Fruit fly (Drosophila melanogaster) whole organism, embryonic: ENCODE data around the gene CHKov1.
A peak's percentile ranks its signal among the peaks of the same experiment; 100 is the strongest.

Source experiments
- Abd-B ChIP-seq: fragments of 200-800 bp; sonication (Bioruptor generic); optimal IDR thresholded peaks from 2 replicates; lab custom pipeline; 2018; ENCODE audit warnings: missing biosample characterization, mild to moderate bottlenecking, missing genetic modification characterization, moderate library complexity
- Ada2b ChIP-seq: fragments of 200-800 bp; sonication (Bioruptor generic); IDR thresholded peaks from 2 replicates; pipeline ENCODE4 v1.3.6; 2022; ENCODE audit warnings: missing biosample characterization, missing genetic modification characterization
- Asciz ChIP-seq: fragments of 200-800 bp; sonication (Bioruptor generic); optimal IDR thresholded peaks from 2 replicates; lab custom pipeline; 2017; ENCODE audit warnings: missing biosample characterization, mild to moderate bottlenecking, missing genetic modification characterization, missing genetic modification reagents
- B-H1 ChIP-seq: fragments of 200-800 bp; sonication (Bioruptor generic); IDR thresholded peaks from 3 replicates; pipeline ENCODE4 v1.3.6; 2022; ENCODE audit warnings: missing biosample characterization, missing genetic modification characterization
- BtbVII ChIP-seq: fragments of 200-800 bp; sonication (Bioruptor generic); optimal IDR thresholded peaks from 3 replicates; lab custom pipeline; 2017; ENCODE audit warnings: missing biosample characterization, mild to moderate bottlenecking, missing genetic modification characterization
- CG10147 ChIP-seq: fragments of 200-800 bp; sonication (Bioruptor generic); optimal IDR thresholded peaks from 2 replicates; lab custom pipeline; 2019; ENCODE audit warnings: missing biosample characterization, mild to moderate bottlenecking, missing genetic modification characterization, moderate library complexity
- CG10321 ChIP-seq: fragments of 200-800 bp; sonication (Bioruptor generic); IDR thresholded peaks from 2 replicates; pipeline ENCODE4 v1.3.6; 2022; ENCODE audit warnings: missing biosample characterization, missing genetic modification characterization
- CG1233 ChIP-seq: fragments of 200-800 bp; sonication (Bioruptor generic); optimal IDR thresholded peaks from 4 replicates; lab custom pipeline; 2018; ENCODE audit warnings: missing biosample characterization, mild to moderate bottlenecking, missing genetic modification characterization
- CG12769 ChIP-seq: fragments of 200-800 bp; sonication (Bioruptor generic); optimal IDR thresholded peaks from 2 replicates; lab custom pipeline; 2019; ENCODE audit warnings: missing biosample characterization, mild to moderate bottlenecking, missing genetic modification characterization, moderate library complexity
- CG13296 ChIP-seq: fragments of 200-800 bp; sonication (Bioruptor generic); optimal IDR thresholded peaks from 3 replicates; lab custom pipeline; 2018; ENCODE audit warnings: missing biosample characterization, mild to moderate bottlenecking, missing genetic modification characterization
- CG13624 ChIP-seq: fragments of 200-800 bp; sonication (Bioruptor generic); optimal IDR thresholded peaks from 2 replicates; lab custom pipeline; 2016; ENCODE audit warnings: missing biosample characterization, missing genetic modification characterization
- CG15514 ChIP-seq: fragments of 200-800 bp; sonication (Bioruptor generic); optimal IDR thresholded peaks from 3 replicates; lab custom pipeline; 2017; ENCODE audit warnings: missing biosample characterization, missing genetic modification characterization, mild to moderate bottlenecking, moderate library complexity, missing genetic modification reagents
- CG16779 ChIP-seq: fragments of 200-800 bp; sonication (Bioruptor generic); IDR thresholded peaks from 2 replicates; pipeline ENCODE4 v1.3.6; 2022; ENCODE audit warnings: missing biosample characterization, missing genetic modification characterization
- CG2875 ChIP-seq: fragments of 200-800 bp; sonication (Bioruptor generic); optimal IDR thresholded peaks from 2 replicates; lab custom pipeline; 2017; ENCODE audit warnings: missing biosample characterization, mild to moderate bottlenecking, missing genetic modification characterization, missing genetic modification reagents
- CG3281 ChIP-seq: fragments of 200-800 bp; sonication (Bioruptor generic); optimal IDR thresholded peaks from 3 replicates; lab custom pipeline; 2017; ENCODE audit warnings: missing biosample characterization, mild to moderate bottlenecking, missing genetic modification characterization
- CG6272 ChIP-seq: fragments of 200-800 bp; sonication (Bioruptor generic); IDR thresholded peaks from 2 replicates; pipeline ENCODE4 v1.3.6; 2022; ENCODE audit warnings: missing biosample characterization, missing genetic modification characterization
- CG7839 ChIP-seq: fragments of 200-800 bp; sonication (Bioruptor generic); optimal IDR thresholded peaks from 3 replicates; lab custom pipeline; 2018; ENCODE audit warnings: missing biosample characterization, mild to moderate bottlenecking, missing genetic modification characterization, moderate library complexity
- CG8944 ChIP-seq: fragments of 200-800 bp; sonication (Bioruptor generic); optimal IDR thresholded peaks from 3 replicates; lab custom pipeline; 2016; ENCODE audit warnings: missing biosample characterization, missing genetic modification characterization
- CG9437 ChIP-seq: fragments of 200-800 bp; sonication (Bioruptor generic); optimal IDR thresholded peaks from 2 replicates; lab custom pipeline; 2018; ENCODE audit warnings: missing biosample characterization, mild to moderate bottlenecking, missing genetic modification characterization
- CTCF ChIP-seq: fragments of 200-800 bp; sonication (Bioruptor generic); optimal IDR thresholded peaks from 2 replicates; lab custom pipeline; 2017; ENCODE audit warnings: missing biosample characterization, mild to moderate bottlenecking, missing genetic modification characterization, moderate library complexity
- Dip2 ChIP-seq: fragments of 200-800 bp; sonication (Bioruptor generic); IDR thresholded peaks from 2 replicates; pipeline ENCODE4 v1.3.6; 2022; ENCODE audit warnings: missing biosample characterization, missing genetic modification characterization
- Dp ChIP-seq: fragments of 200-800 bp; sonication (Bioruptor generic); optimal IDR thresholded peaks from 2 replicates; lab custom pipeline; 2018; ENCODE audit warnings: missing biosample characterization, mild to moderate bottlenecking, missing genetic modification characterization, moderate library complexity
- Drgx ChIP-seq: fragments of 200-800 bp; sonication (Bioruptor generic); IDR thresholded peaks from 2 replicates; pipeline ENCODE4 v1.3.6; 2022; ENCODE audit warnings: missing biosample characterization, missing genetic modification characterization
- E2f2 ChIP-seq: fragments of 200-800 bp; sonication (Bioruptor generic); IDR thresholded peaks from 2 replicates; pipeline ENCODE4 v1.3.6; 2022; ENCODE audit warnings: missing biosample characterization, missing genetic modification characterization
- Ets65A ChIP-seq: fragments of 200-800 bp; sonication (Bioruptor generic); peaks from one replicate; lab custom pipeline; 2016; ENCODE audit warnings: missing biosample characterization, missing genetic modification characterization
- Ets97D ChIP-seq: fragments of 200-800 bp; sonication (Bioruptor generic); optimal IDR thresholded peaks from 3 replicates; lab custom pipeline; 2016; ENCODE audit warnings: missing biosample characterization, missing genetic modification characterization
- Max ChIP-seq: fragments of 200-800 bp; sonication (Bioruptor generic); optimal IDR thresholded peaks from 2 replicates; lab custom pipeline; 2016; ENCODE audit warnings: missing biosample characterization, mild to moderate bottlenecking, missing genetic modification characterization
- Med ChIP-seq: fragments of 200-800 bp; sonication (Bioruptor generic); peaks from one replicate; lab custom pipeline; 2016; ENCODE audit warnings: missing biosample characterization, missing genetic modification characterization, mild to moderate bottlenecking, inconsistent platforms, moderate library complexity
- Meics ChIP-seq: fragments of 200-800 bp; sonication (Bioruptor generic); optimal IDR thresholded peaks from 2 replicates; lab custom pipeline; 2017; ENCODE audit warnings: missing biosample characterization, mild to moderate bottlenecking, missing genetic modification characterization
- NK7.1 ChIP-seq: fragments of 200-800 bp; sonication (Bioruptor generic); optimal IDR thresholded peaks from 3 replicates; lab custom pipeline; 2016; ENCODE audit warnings: missing biosample characterization, missing genetic modification characterization
- Six4 ChIP-seq: fragments of 200-800 bp; sonication (Bioruptor generic); optimal IDR thresholded peaks from 2 replicates; lab custom pipeline; 2016; ENCODE audit warnings: missing biosample characterization, missing genetic modification characterization
- bcd ChIP-seq: fragments of 200-800 bp; sonication (Bioruptor generic); optimal IDR thresholded peaks from 2 replicates; lab custom pipeline; 2017; ENCODE audit warnings: missing biosample characterization, mild to moderate bottlenecking, missing genetic modification characterization
- caup ChIP-seq: fragments of 200-800 bp; sonication (Bioruptor generic); optimal IDR thresholded peaks from 3 replicates; lab custom pipeline; 2017; ENCODE audit warnings: missing biosample characterization, mild to moderate bottlenecking, missing genetic modification characterization, moderate library complexity; ENCODE audit not compliant: severe bottlenecking
- dati ChIP-seq: fragments of 200-800 bp; sonication (Bioruptor generic); IDR thresholded peaks from 2 replicates; pipeline ENCODE4 v1.3.6; 2022; ENCODE audit warnings: missing biosample characterization, missing genetic modification characterization
- lab ChIP-seq: fragments of 200-800 bp; sonication (Bioruptor generic); optimal IDR thresholded peaks from 3 replicates; lab custom pipeline; 2017; ENCODE audit warnings: missing biosample characterization, missing genetic modification characterization, mild to moderate bottlenecking, moderate library complexity, missing genetic modification reagents
- mirr ChIP-seq: fragments of 200-800 bp; sonication (Bioruptor generic); optimal IDR thresholded peaks from 3 replicates; lab custom pipeline; 2018; ENCODE audit warnings: missing biosample characterization, mild to moderate bottlenecking, missing genetic modification characterization
- pita ChIP-seq: fragments of 200-800 bp; sonication (Bioruptor generic); optimal IDR thresholded peaks from 2 replicates; lab custom pipeline; 2017; ENCODE audit warnings: missing biosample characterization, mild to moderate bottlenecking, missing genetic modification characterization
- sc ChIP-seq, 3 experiments: fragments of >200 bp in 2 of 3; fragments of 200-800 bp in 1 of 3; sonication (Bioruptor generic) in 1 of 3; optimal IDR thresholded peaks; 2 replicates in 2 of 3; 3 replicates in 1 of 3; lab custom pipeline; 2017; ENCODE audit warnings: mild to moderate bottlenecking in 1 of 3, missing biosample characterization in 1 of 3, missing genetic modification characterization in 1 of 3, missing genetic modification reagents in 1 of 3
- slou ChIP-seq: fragments of 200-800 bp; sonication (Bioruptor generic); optimal IDR thresholded peaks from 3 replicates; lab custom pipeline; 2016; ENCODE audit warnings: missing biosample characterization, missing genetic modification characterization
- tup ChIP-seq: fragments of 200-800 bp; sonication (Bioruptor generic); optimal IDR thresholded peaks from 2 replicates; lab custom pipeline; 2016; ENCODE audit warnings: missing biosample characterization, mild to moderate bottlenecking, missing genetic modification characterization, moderate library complexity

CHKov1 gene

dm6 chr3R:25312583-25312982 lies 16.5 kb downstream of the CHKov1 start:
- no peak for TF ChIP-seq CG10321
- TF ChIP-seq Drgx (GFP tag; lab: Robert Waterston, UW), result no peak
- no peak for TF ChIP-seq CG13624 (GFP tag; lab: Kevin White, UChicago)
- TF ChIP-seq mirr, result peak; percentile 49
- TF ChIP-seq Max (GFP tag; lab: Kevin White, UChicago), result no peak
- TF ChIP-seq Meics (GFP tag; lab: Kevin White, UChicago), result peak; percentile 27
- TF ChIP-seq CG7839 (tag; lab: Kevin White, UChicago), result peak; percentile 11
- TF ChIP-seq Asciz (GFP tag; lab: Kevin White, UChicago), result no peak
- TF ChIP-seq Med (GFP tag; lab: Kevin White, UChicago), result peak; percentile 70
- TF ChIP-seq Dp (GFP tag; lab: Kevin White, UChicago), result peak; percentile 45
- TF ChIP-seq tup (GFP tag; lab: Kevin White, UChicago), result no peak
- peak; percentile 1 for TF ChIP-seq CG9437 (GFP tag; lab: Kevin White, UChicago)
- TF ChIP-seq CG8944 (GFP tag; lab: Kevin White, UChicago), result no peak
- TF ChIP-seq bcd (GFP tag; lab: Kevin White, UChicago), result peak; percentile 3
- TF ChIP-seq CG15514 (GFP tag; lab: Kevin White, UChicago), result peak; percentile 29
- TF ChIP-seq dati (GFP tag; lab: Robert Waterston, UW), result no peak
- TF ChIP-seq Ets65A, result peak; percentile 43
- TF ChIP-seq Ets97D, result peak; percentile 22
- TF ChIP-seq Abd-B (GFP tag; lab: Kevin White, UChicago), result no peak
- peak; percentile 84 for TF ChIP-seq Dip2 (GFP tag; lab: Robert Waterston, UW)
- TF ChIP-seq CG3281, result peak; percentile 11
- no peak for TF ChIP-seq sc (optimal IDR thresholded peaks at IDR 0.05; lab: Kevin White, UChicago)
- TF ChIP-seq sc (GFP tag; optimal IDR thresholded peaks at IDR 0.05; lab: Kevin White, UChicago), result no peak
- peak; percentile 26 for TF ChIP-seq lab (GFP tag; lab: Kevin White, UChicago)
- peak; percentile 89 for TF ChIP-seq CTCF (GFP tag; lab: Kevin White, UChicago)
- TF ChIP-seq caup (GFP tag; lab: Kevin White, UChicago), result peak; percentile 26
- no peak for TF ChIP-seq CG6272 (GFP tag; lab: Robert Waterston, UW)
- peak; percentile 63 for TF ChIP-seq E2f2
- no peak for TF ChIP-seq CG12769 (tag; lab: Kevin White, UChicago)
- peak; percentile 23 for TF ChIP-seq CG13296 (GFP tag; lab: Kevin White, UChicago)
- TF ChIP-seq CG1233 (GFP tag; lab: Kevin White, UChicago), result peak; percentile 11
- no peak for TF ChIP-seq CG16779 (GFP tag; lab: Robert Waterston, UW)
- TF ChIP-seq CG10147 (GFP tag; lab: Kevin White, UChicago), result no peak

- TF ChIP-seq NK7.1, result no peak
- no peak for TF ChIP-seq pita (GFP tag; lab: Kevin White, UChicago)
- TF ChIP-seq Med (GFP tag; lab: Kevin White, UChicago), result no peak
- no peak for TF ChIP-seq slou
- TF ChIP-seq caup (GFP tag; lab: Kevin White, UChicago), result no peak
- TF ChIP-seq BtbVII (GFP tag; lab: Kevin White, UChicago), result no peak
- no peak for TF ChIP-seq Ada2b (GFP tag; lab: Robert Waterston, UW)
- no peak for TF ChIP-seq Six4 (GFP tag; lab: Kevin White, UChicago)
- no peak for TF ChIP-seq CG2875
- no peak for TF ChIP-seq B-H1 (GFP tag; lab: Robert Waterston, UW)
- TF ChIP-seq, all 482 proteins: peak for 0
These were observed 18.3 kb downstream of the CHKov1 start, which contains the start of gene CG31099 for dm6 chr3R:25310843-25311242. Gene CG31099 (minus strand): TSS chr3R:25310943.
